Worm (Caenorhabditis elegans): Measurements from ENCODE around the gene T28C6.8.

The T28C6.8 gene

DNA sequence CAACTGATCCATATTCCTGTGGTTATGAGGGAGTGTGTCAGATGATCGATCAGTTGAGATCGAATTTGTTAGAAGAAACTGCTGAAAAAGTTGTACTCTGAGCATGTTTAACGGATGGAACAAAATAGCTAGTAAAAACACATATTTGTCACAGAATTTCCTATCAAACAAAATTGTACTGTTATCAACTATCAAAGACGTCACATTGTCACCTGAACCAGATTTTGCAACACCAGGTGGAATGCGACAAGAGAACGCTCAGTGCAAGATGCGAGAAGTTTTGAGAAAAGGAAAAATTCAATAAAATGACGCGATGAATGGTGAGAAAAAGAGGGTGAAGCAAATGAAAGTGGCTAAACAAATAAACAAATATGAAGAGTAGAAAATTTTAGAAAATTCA, 37.0 kb upstream of the T28C6.8 start:
- no peak for TF ChIP-seq elt-1 (tag; optimal IDR thresholded peaks at IDR 0.05; ENCODE audit: borderline replicate concordance, insufficient read depth)
- no peak for TF ChIP-seq ham-2 (GFP tag; optimal IDR thresholded peaks at IDR 0.05)
- TF ChIP-seq lin-32 (GFP tag; optimal IDR thresholded peaks at IDR 0.05), result no peak
- TF ChIP-seq lsy-2 (tag; optimal IDR thresholded peaks at IDR 0.05), result no peak
- TF ChIP-seq mep-1 (tag; optimal IDR thresholded peaks at IDR 0.05), result no peak
- no peak for TF ChIP-seq M03D4.4 (tag; optimal IDR thresholded peaks at IDR 0.05)
- no peak for TF ChIP-seq cnd-1 (tag; optimal IDR thresholded peaks at IDR 0.05)
- no peak for TF ChIP-seq ceh-39 (tag; optimal IDR thresholded peaks at IDR 0.05)
- TF ChIP-seq ztf-11 (tag; optimal IDR thresholded peaks at IDR 0.05), result no peak
- TF ChIP-seq bed-3 (GFP tag; optimal IDR thresholded peaks at IDR 0.05), result no peak
- no peak for TF ChIP-seq hlh-1 (tag; optimal IDR thresholded peaks at IDR 0.05)
- no peak for TF ChIP-seq unc-39 (tag; optimal IDR thresholded peaks at IDR 0.05)
- TF ChIP-seq nhr-76 (tag; optimal IDR thresholded peaks at IDR 0.05), result no peak
- no peak for TF ChIP-seq ceh-43 (GFP tag; optimal IDR thresholded peaks at IDR 0.05)
- TF ChIP-seq unc-62 (GFP tag; optimal IDR thresholded peaks at IDR 0.05), result no peak
- TF ChIP-seq blmp-1 (tag; optimal IDR thresholded peaks at IDR 0.05), result no peak
- no peak for TF ChIP-seq zip-8 (tag; optimal IDR thresholded peaks at IDR 0.05)
- TF ChIP-seq mab-5 (tag; optimal IDR thresholded peaks at IDR 0.05), result no peak
- no peak for TF ChIP-seq tbx-8 (GFP tag; optimal IDR thresholded peaks at IDR 0.05)
- no peak for TF ChIP-seq nhr-12 (tag; optimal IDR thresholded peaks at IDR 0.05)

DNA sequence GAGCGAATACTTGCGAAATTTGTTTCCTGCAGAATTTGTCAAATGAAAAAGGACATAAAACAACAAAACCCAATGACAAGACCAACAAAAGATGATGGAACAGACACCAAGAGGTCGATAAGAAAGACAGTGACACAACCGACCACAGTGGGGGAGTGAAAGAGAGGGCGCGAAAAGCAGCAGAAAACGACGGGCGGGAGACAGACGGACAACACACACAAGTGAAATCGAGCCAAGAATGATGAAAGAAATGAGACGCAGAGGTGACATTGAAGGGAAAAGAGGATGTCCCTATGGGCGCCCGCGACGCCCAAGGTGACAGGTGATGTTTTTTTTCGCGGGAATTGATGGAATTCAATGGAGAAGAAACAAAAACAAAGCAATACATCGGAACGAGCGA, 35.6 kb upstream of the T28C6.8 start:
- no peak for TF ChIP-seq mls-2 (tag; optimal IDR thresholded peaks at IDR 0.05)
- no peak for TF ChIP-seq nhr-12 (tag; optimal IDR thresholded peaks at IDR 0.05)
- peak; percentile 69 for TF ChIP-seq unc-62 (GFP tag; optimal IDR thresholded peaks at IDR 0.05)
- TF ChIP-seq unc-39 (tag; optimal IDR thresholded peaks at IDR 0.05), result no peak
- TF ChIP-seq pha-4 (tag; optimal IDR thresholded peaks at IDR 0.05), result no peak
- TF ChIP-seq sptf-1 (tag; optimal IDR thresholded peaks at IDR 0.05), result no peak
- no peak for TF ChIP-seq sem-2 (GFP tag; optimal IDR thresholded peaks at IDR 0.05)
- no peak for TF ChIP-seq elt-3 (tag; optimal IDR thresholded peaks at IDR 0.05)
- no peak for TF ChIP-seq ceh-43 (GFP tag; optimal IDR thresholded peaks at IDR 0.05)
- no peak for TF ChIP-seq nhr-76 (tag; optimal IDR thresholded peaks at IDR 0.05)
- TF ChIP-seq elt-1 (tag; optimal IDR thresholded peaks at IDR 0.05; ENCODE audit: borderline replicate concordance, insufficient read depth), result no peak
- no peak for TF ChIP-seq tbx-8 (GFP tag; optimal IDR thresholded peaks at IDR 0.05)
- TF ChIP-seq mab-5 (tag; optimal IDR thresholded peaks at IDR 0.05), result no peak
- no peak for TF ChIP-seq zip-8 (tag; optimal IDR thresholded peaks at IDR 0.05)
- no peak for TF ChIP-seq ceh-83 (GFP tag; optimal IDR thresholded peaks at IDR 0.05)
- no peak for TF ChIP-seq ceh-39 (tag; optimal IDR thresholded peaks at IDR 0.05)
- peak; percentile 81 for TF ChIP-seq unc-120 (tag; optimal IDR thresholded peaks at IDR 0.05; ENCODE audit: poor library complexity, severe bottlenecking)

DNA sequence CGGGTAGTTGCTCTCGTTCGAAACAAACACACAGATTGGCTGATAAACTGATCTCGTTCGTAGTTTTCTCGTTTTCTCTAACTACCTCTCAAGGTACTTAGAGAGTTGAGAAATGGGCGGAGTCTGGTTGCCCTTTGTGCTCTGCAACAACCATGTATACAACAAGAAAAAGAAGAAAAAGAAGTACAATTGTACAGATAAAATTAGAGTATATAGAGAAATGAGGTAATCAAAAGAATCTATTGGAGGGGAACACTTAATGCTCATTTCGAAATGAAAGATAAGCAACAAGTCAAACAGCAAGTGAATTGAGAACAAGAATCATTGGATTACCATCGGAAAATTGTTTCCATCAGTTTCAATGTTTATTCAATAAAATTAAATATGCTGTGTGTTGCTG, 34.8 kb upstream of the T28C6.8 start, which contains the start of gene C09G9.1:
Gene C09G9.1, minus strand, starts transcription at position 143 of the 400 bp plus-strand sequence.
- no peak for TF ChIP-seq blmp-1 (tag; optimal IDR thresholded peaks at IDR 0.05)
- no peak for TF ChIP-seq elt-3 (tag; optimal IDR thresholded peaks at IDR 0.05)
- no peak for TF ChIP-seq elt-1 (tag; optimal IDR thresholded peaks at IDR 0.05; ENCODE audit: borderline replicate concordance, insufficient read depth)
- TF ChIP-seq nhr-28 (tag; optimal IDR thresholded peaks at IDR 0.05), result no peak
- no peak for TF ChIP-seq ham-2 (GFP tag; optimal IDR thresholded peaks at IDR 0.05)
- TF ChIP-seq mab-5 (tag; optimal IDR thresholded peaks at IDR 0.05), result no peak
- no peak for TF ChIP-seq ceh-83 (GFP tag; optimal IDR thresholded peaks at IDR 0.05)
- TF ChIP-seq flh-1 (GFP tag; optimal IDR thresholded peaks at IDR 0.05), result no peak
- TF ChIP-seq ceh-39 (tag; optimal IDR thresholded peaks at IDR 0.05), result no peak
- no peak for TF ChIP-seq nhr-12 (tag; optimal IDR thresholded peaks at IDR 0.05)
- no peak for TF ChIP-seq tbx-8 (GFP tag; optimal IDR thresholded peaks at IDR 0.05)
- TF ChIP-seq ces-1 (GFP tag; optimal IDR thresholded peaks at IDR 0.05), result no peak
- TF ChIP-seq lin-32 (GFP tag; optimal IDR thresholded peaks at IDR 0.05), result no peak
- TF ChIP-seq lin-13 (tag; optimal IDR thresholded peaks at IDR 0.05), result no peak
- TF ChIP-seq ztf-11 (tag; optimal IDR thresholded peaks at IDR 0.05), result no peak
- TF ChIP-seq mls-2 (tag; optimal IDR thresholded peaks at IDR 0.05), result no peak
- no peak for TF ChIP-seq cnd-1 (tag; optimal IDR thresholded peaks at IDR 0.05)
- TF ChIP-seq sptf-1 (tag; optimal IDR thresholded peaks at IDR 0.05), result no peak

DNA sequence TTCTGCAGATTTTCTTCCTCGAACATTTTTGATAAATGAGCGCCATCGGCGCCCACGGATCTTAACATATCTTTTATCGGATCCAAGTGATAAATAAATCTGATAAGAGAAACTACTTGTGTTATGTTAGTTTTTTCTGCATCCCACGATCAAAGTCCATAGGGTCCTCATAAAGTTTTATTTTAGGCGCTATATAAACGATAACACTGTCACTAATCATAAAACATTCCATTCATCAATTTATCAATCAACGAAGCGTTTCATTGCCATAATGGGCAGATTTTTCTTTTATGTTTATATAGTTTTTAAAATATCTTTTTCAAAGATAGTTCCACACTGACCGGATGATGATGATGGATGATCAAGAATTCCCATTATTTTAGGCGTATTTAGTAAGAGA, 34.1 kb upstream of the T28C6.8 start:
- TF ChIP-seq cnd-1 (tag; optimal IDR thresholded peaks at IDR 0.05) (no peak), blmp-1 (tag; optimal IDR thresholded peaks at IDR 0.05) (no peak), bed-3 (GFP tag; optimal IDR thresholded peaks at IDR 0.05) (no peak), sem-2 (GFP tag; optimal IDR thresholded peaks at IDR 0.05) (no peak), unc-39 (tag; optimal IDR thresholded peaks at IDR 0.05) (no peak), ceh-39 (tag; optimal IDR thresholded peaks at IDR 0.05) (no peak), M03D4.4 (tag; optimal IDR thresholded peaks at IDR 0.05) (no peak), hlh-1 (tag; optimal IDR thresholded peaks at IDR 0.05) (no peak), tbx-8 (GFP tag; optimal IDR thresholded peaks at IDR 0.05) (no peak), elt-1 (tag; optimal IDR thresholded peaks at IDR 0.05; ENCODE audit: borderline replicate concordance, insufficient read depth) (no peak), nhr-12 (tag; optimal IDR thresholded peaks at IDR 0.05) (no peak)
